Fruit fly (Drosophila melanogaster) whole organism, embryonic: ENCODE results near the gene Arp8.

Source experiments
- Asciz ChIP-seq: fragments of 200-800 bp; sonication (Bioruptor generic); optimal IDR thresholded peaks from 2 replicates; lab custom pipeline; 2017; ENCODE audit warnings: missing biosample characterization, mild to moderate bottlenecking, missing genetic modification characterization, missing genetic modification reagents
- CG10209 ChIP-seq: fragments of 200-800 bp; sonication (Bioruptor generic); optimal IDR thresholded peaks from 3 replicates; lab custom pipeline; 2017; ENCODE audit warnings: missing biosample characterization, mild to moderate bottlenecking, missing genetic modification characterization, missing genetic modification reagents
- CG13424 ChIP-seq: fragments of 200-800 bp; sonication (Bioruptor generic); optimal IDR thresholded peaks from 2 replicates; lab custom pipeline; 2019; ENCODE audit warnings: missing biosample characterization, mild to moderate bottlenecking, missing genetic modification characterization, moderate library complexity
- CG14441 ChIP-seq: fragments of 200-800 bp; sonication (Bioruptor generic); IDR thresholded peaks from 2 replicates; pipeline ENCODE4 v1.3.6; 2022; ENCODE audit warnings: missing biosample characterization, missing genetic modification characterization
- CG14710 ChIP-seq: fragments of 200-800 bp; sonication (Bioruptor generic); optimal IDR thresholded peaks from 3 replicates; lab custom pipeline; 2019; ENCODE audit warnings: missing biosample characterization, mild to moderate bottlenecking, missing genetic modification characterization, moderate library complexity
- CG14860 ChIP-seq: fragments of 200-800 bp; sonication (Bioruptor generic); IDR thresholded peaks from 3 replicates; pipeline ENCODE4 v1.3.6; 2022; ENCODE audit warnings: missing biosample characterization, missing genetic modification characterization; ENCODE audit not compliant: partially characterized antibody
- CG15479 ChIP-seq: fragments of 200-800 bp; sonication (Bioruptor generic); optimal IDR thresholded peaks from 3 replicates; lab custom pipeline; 2019; ENCODE audit warnings: missing biosample characterization, mild to moderate bottlenecking, missing genetic modification characterization, moderate library complexity
- CG17361 ChIP-seq: fragments of 200-800 bp; sonication (Bioruptor generic); IDR thresholded peaks from 3 replicates; pipeline ENCODE4 v1.3.6; 2022; ENCODE audit warnings: missing biosample characterization, missing genetic modification characterization
- CG18262 ChIP-seq: fragments of 200-800 bp; optimal IDR thresholded peaks from 3 replicates; lab custom pipeline; 2019; ENCODE audit warnings: missing biosample characterization, mild to moderate bottlenecking, missing genetic modification characterization, moderate library complexity
- CG2678 ChIP-seq: fragments of 200-800 bp; sonication (Bioruptor generic); optimal IDR thresholded peaks from 3 replicates; lab custom pipeline; 2019; ENCODE audit warnings: missing biosample characterization, mild to moderate bottlenecking, missing genetic modification characterization, moderate library complexity
- CG2889 ChIP-seq: fragments of 200-800 bp; sonication (Bioruptor generic); IDR thresholded peaks from 3 replicates; pipeline ENCODE4 v1.3.6; 2022; ENCODE audit warnings: missing biosample characterization, missing genetic modification characterization
- CG31388 ChIP-seq: fragments of 200-800 bp; sonication (Bioruptor generic); optimal IDR thresholded peaks from 2 replicates; lab custom pipeline; 2016; ENCODE audit warnings: missing biosample characterization, missing genetic modification characterization
- CG3407 ChIP-seq: fragments of 200-800 bp; sonication (Bioruptor generic); optimal IDR thresholded peaks from 2 replicates; lab custom pipeline; 2018; ENCODE audit warnings: missing biosample characterization, mild to moderate bottlenecking, missing genetic modification characterization
- CG7786 ChIP-seq: fragments of 200-800 bp; sonication (Bioruptor generic); optimal IDR thresholded peaks from 2 replicates; lab custom pipeline; 2016; ENCODE audit warnings: missing biosample characterization, missing genetic modification characterization
- CG7963 ChIP-seq: fragments of 200-800 bp; sonication (Bioruptor generic); IDR thresholded peaks from 3 replicates; pipeline ENCODE4 v1.3.6; 2022; ENCODE audit warnings: missing biosample characterization, missing genetic modification characterization; ENCODE audit not compliant: partially characterized antibody
- CG7987 ChIP-seq: fragments of 200-800 bp; sonication (Bioruptor generic); optimal IDR thresholded peaks from 2 replicates; lab custom pipeline; 2018; ENCODE audit warnings: missing biosample characterization, mild to moderate bottlenecking, missing genetic modification characterization, moderate library complexity
- CG8924 ChIP-seq: fragments of 200-800 bp; optimal IDR thresholded peaks from 3 replicates; lab custom pipeline; 2019; ENCODE audit warnings: missing biosample characterization, mild to moderate bottlenecking, missing genetic modification characterization, moderate library complexity
- D ChIP-seq, 2 experiments: fragments of 200-800 bp in 1 of 2; fragments of >200 bp in 1 of 2; sonication (Bioruptor generic) in 1 of 2; optimal IDR thresholded peaks; 2 replicates in 1 of 2; 3 replicates in 1 of 2; lab custom pipeline; 2017; ENCODE audit warnings: mild to moderate bottlenecking in 1 of 2, missing biosample characterization in 1 of 2, missing genetic modification characterization in 1 of 2, missing genetic modification reagents in 1 of 2
- Dfd ChIP-seq, 2 experiments: fragments of >200 bp; optimal IDR thresholded peaks; 2 replicates each; lab custom pipeline; 2017; ENCODE audit warnings: missing biosample characterization in 2 of 2, missing genetic modification characterization in 2 of 2
- Dip2 ChIP-seq: fragments of 200-800 bp; sonication (Bioruptor generic); IDR thresholded peaks from 2 replicates; pipeline ENCODE4 v1.3.6; 2022; ENCODE audit warnings: missing biosample characterization, missing genetic modification characterization
- Dref ChIP-seq: fragments of 200-800 bp; sonication (Bioruptor generic); IDR thresholded peaks from 2 replicates; pipeline ENCODE4 v1.3.6; 2022; ENCODE audit warnings: missing biosample characterization, missing genetic modification characterization
- Ets65A ChIP-seq: fragments of 200-800 bp; sonication (Bioruptor generic); peaks from one replicate; lab custom pipeline; 2016; ENCODE audit warnings: missing biosample characterization, missing genetic modification characterization
- Fer2 ChIP-seq: fragments of 200-800 bp; sonication (Bioruptor generic); optimal IDR thresholded peaks from 2 replicates; lab custom pipeline; 2018; ENCODE audit warnings: missing biosample characterization, mild to moderate bottlenecking, missing genetic modification characterization, moderate library complexity
- H2.0 ChIP-seq: fragments of 200-800 bp; sonication (Bioruptor generic); IDR thresholded peaks from 2 replicates; pipeline ENCODE4 v1.3.6; 2022; ENCODE audit warnings: missing biosample characterization, missing genetic modification characterization
- Hand ChIP-seq: fragments of 200-800 bp; sonication (Bioruptor generic); optimal IDR thresholded peaks from 2 replicates; lab custom pipeline; 2017; ENCODE audit warnings: mild to moderate bottlenecking, missing biosample characterization, missing genetic modification reagents, missing genetic modification characterization
- HmgZ ChIP-seq: fragments of 200-800 bp; sonication (Bioruptor generic); optimal IDR thresholded peaks from 2 replicates; lab custom pipeline; 2018; ENCODE audit warnings: missing biosample characterization, mild to moderate bottlenecking, missing genetic modification characterization
- Mes4 ChIP-seq: fragments of 200-800 bp; sonication (Bioruptor generic); optimal IDR thresholded peaks from 2 replicates; lab custom pipeline; 2016; ENCODE audit warnings: missing biosample characterization, missing genetic modification characterization
- Neu2 ChIP-seq: fragments of 200-800 bp; sonication (Bioruptor generic); optimal IDR thresholded peaks from 3 replicates; lab custom pipeline; 2016; ENCODE audit warnings: missing biosample characterization, missing genetic modification characterization, borderline replicate concordance
- Optix ChIP-seq: fragments of 200-800 bp; sonication (Bioruptor generic); IDR thresholded peaks from 3 replicates; pipeline ENCODE4 v1.3.6; 2022; ENCODE audit warnings: missing biosample characterization, missing genetic modification characterization
- Poxn ChIP-seq: fragments of 200-800 bp; sonication (Bioruptor generic); IDR thresholded peaks from 2 replicates; pipeline ENCODE4 v1.3.6; 2022; ENCODE audit warnings: missing biosample characterization, missing genetic modification characterization
- Rx ChIP-seq: fragments of 200-800 bp; sonication (Bioruptor generic); IDR thresholded peaks from 2 replicates; pipeline ENCODE4 v1.3.6; 2022; ENCODE audit warnings: missing biosample characterization, missing genetic modification characterization
- Spps ChIP-seq: fragments of 200-800 bp; sonication (Bioruptor generic); optimal IDR thresholded peaks from 2 replicates; lab custom pipeline; 2018; ENCODE audit warnings: missing biosample characterization, mild to moderate bottlenecking, missing genetic modification characterization
- Sry-β ChIP-seq: fragments of 200-800 bp; sonication (Bioruptor generic); optimal IDR thresholded peaks from 2 replicates; lab custom pipeline; 2018; ENCODE audit warnings: missing biosample characterization, mild to moderate bottlenecking, missing genetic modification characterization, moderate library complexity
- Trl ChIP-seq, 3 experiments: fragments of >200 bp in 2 of 3; fragments of 200-800 bp in 1 of 3; sonication (Bioruptor generic) in 1 of 3; optimal IDR thresholded peaks; 2 replicates in 1 of 3; 3 replicates in 2 of 3; lab custom pipeline; 2016 to 2017; ENCODE audit warnings: missing biosample characterization in 1 of 3, missing genetic modification characterization in 1 of 3
- bcd ChIP-seq: fragments of 200-800 bp; sonication (Bioruptor generic); optimal IDR thresholded peaks from 2 replicates; lab custom pipeline; 2017; ENCODE audit warnings: missing biosample characterization, mild to moderate bottlenecking, missing genetic modification characterization
- exex ChIP-seq: fragments of 200-800 bp; sonication (Bioruptor generic); optimal IDR thresholded peaks from 4 replicates; lab custom pipeline; 2018; ENCODE audit warnings: missing biosample characterization, mild to moderate bottlenecking, missing genetic modification characterization, moderate library complexity
- fd3F ChIP-seq: fragments of 200-800 bp; sonication (Bioruptor generic); optimal IDR thresholded peaks from 2 replicates; lab custom pipeline; 2018; ENCODE audit warnings: missing biosample characterization, mild to moderate bottlenecking, missing genetic modification characterization, moderate library complexity
- lov ChIP-seq, 2 experiments: fragments of 200-800 bp in 1 of 2; fragments of >200 bp in 1 of 2; sonication (Bioruptor generic) in 1 of 2; IDR thresholded peaks in 1 of 2; optimal IDR thresholded peaks in 1 of 2; 2 replicates in 1 of 2; 3 replicates in 1 of 2; pipeline versions ENCODE4 v1.3.6 to Lab custom; 2017 to 2022; ENCODE audit warnings: missing biosample characterization in 1 of 2, missing genetic modification characterization in 1 of 2
- pnt ChIP-seq: fragments of 200-800 bp; sonication (Bioruptor generic); optimal IDR thresholded peaks from 3 replicates; lab custom pipeline; 2016; ENCODE audit warnings: missing biosample characterization, missing genetic modification characterization
- pum ChIP-seq: fragments of 200-800 bp; sonication (Bioruptor generic); optimal IDR thresholded peaks from 2 replicates; lab custom pipeline; 2016; ENCODE audit warnings: missing biosample characterization, missing genetic modification characterization
- schlank ChIP-seq: fragments of 200-800 bp; sonication (Bioruptor generic); optimal IDR thresholded peaks from 2 replicates; lab custom pipeline; 2018; ENCODE audit warnings: missing biosample characterization, mild to moderate bottlenecking, missing genetic modification characterization
- sd ChIP-seq: fragments of 200-800 bp; sonication (Bioruptor generic); optimal IDR thresholded peaks from 3 replicates; lab custom pipeline; 2018; ENCODE audit warnings: missing biosample characterization, mild to moderate bottlenecking, missing genetic modification characterization, moderate library complexity
- sim ChIP-seq: fragments of 200-800 bp; sonication (Bioruptor generic); IDR thresholded peaks from 2 replicates; pipeline ENCODE4 v1.3.6; 2022; ENCODE audit warnings: missing biosample characterization, missing genetic modification characterization
- slbo ChIP-seq: fragments of 200-800 bp; sonication (Bioruptor generic); IDR thresholded peaks from 2 replicates; pipeline ENCODE4 v1.3.6; 2022; ENCODE audit warnings: missing biosample characterization, missing genetic modification characterization
- tap ChIP-seq: fragments of 200-800 bp; optimal IDR thresholded peaks from 3 replicates; lab custom pipeline; 2019; ENCODE audit warnings: missing biosample characterization, mild to moderate bottlenecking, missing genetic modification characterization, moderate library complexity
- tio ChIP-seq: fragments of 200-800 bp; sonication (Bioruptor generic); optimal IDR thresholded peaks from 2 replicates; lab custom pipeline; 2017; ENCODE audit warnings: missing biosample characterization, missing genetic modification characterization, inconsistent platforms
- trh ChIP-seq: fragments of 200-800 bp; sonication (Bioruptor generic); optimal IDR thresholded peaks from 2 replicates; lab custom pipeline; 2016; ENCODE audit warnings: missing biosample characterization, missing genetic modification characterization
- vnd ChIP-seq: fragments of 200-800 bp; sonication (Bioruptor generic); IDR thresholded peaks from 3 replicates; pipeline ENCODE4 v1.3.6; 2022; ENCODE audit warnings: missing biosample characterization, missing genetic modification characterization; ENCODE audit not compliant: partially characterized antibody
- wor ChIP-seq: fragments of 200-800 bp; sonication (Bioruptor generic); IDR thresholded peaks from 2 replicates; pipeline ENCODE4 v1.3.6; 2022; ENCODE audit warnings: missing biosample characterization, missing genetic modification characterization

Gene Arp8

DNA sequence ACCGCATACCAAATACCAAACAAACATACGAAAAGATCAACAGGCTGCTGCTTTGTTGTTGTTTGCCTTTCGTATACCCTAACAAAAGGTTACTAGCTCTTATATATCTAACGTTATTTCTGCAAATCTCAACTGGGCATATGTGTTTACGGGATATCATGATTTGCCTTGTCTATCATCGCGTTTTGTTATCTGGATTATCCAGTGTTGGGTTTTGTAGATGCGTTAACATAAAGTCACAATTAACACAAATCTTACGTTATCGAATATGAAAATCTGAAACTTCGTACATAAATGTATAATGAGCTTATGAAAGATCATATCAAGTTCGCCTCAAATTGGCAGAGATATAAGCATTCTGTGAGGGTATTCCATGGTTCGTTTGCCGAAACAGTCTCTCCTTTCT lies 30.4 kb downstream of the Arp8 start (continued):
- TF ChIP-seq CG17361 (GFP tag; lab: Robert Waterston, UW) = 0 out of 3 replicates have a peak, but pooled peaks have one; percentile 14
- TF ChIP-seq CG7786 (GFP tag; lab: Kevin White, UChicago) = peak; percentile 20
- TF ChIP-seq CG14441 (GFP tag; lab: Robert Waterston, UW) = no peak
- TF ChIP-seq pum (GFP tag; lab: Kevin White, UChicago) = peak; percentile 34
- TF ChIP-seq Dip2 (GFP tag; lab: Robert Waterston, UW) = no peak
- peak; percentile 61 for TF ChIP-seq CG15479 (GFP tag; lab: Kevin White, UChicago)
- TF ChIP-seq CG2678 (tag; lab: Kevin White, UChicago) = peak; percentile 28
- TF ChIP-seq Mes4 (GFP tag; lab: Kevin White, UChicago) = peak; percentile 18
- TF ChIP-seq sim (GFP tag; lab: Robert Waterston, UW) = no peak
- TF ChIP-seq bcd (GFP tag; lab: Kevin White, UChicago) = no peak
- no peak for TF ChIP-seq pnt (GFP tag; lab: Kevin White, UChicago)
- TF ChIP-seq CG18262 (tag; lab: Kevin White, UChicago) = peak; percentile 61
- no peak for TF ChIP-seq trh (GFP tag; lab: Kevin White, UChicago)
- no peak for TF ChIP-seq Poxn (GFP tag; lab: Robert Waterston, UW)
- no peak for TF ChIP-seq CG3407 (GFP tag; lab: Kevin White, UChicago)
- no peak for TF ChIP-seq Dfd (GFP tag; optimal IDR thresholded peaks at IDR 0.05; lab: Kevin White, UChicago)
- no peak for TF ChIP-seq Dref
- no peak for TF ChIP-seq Trl (optimal IDR thresholded peaks at IDR 0.05; lab: Kevin White, UChicago)
- TF ChIP-seq Trl (GFP tag; optimal IDR thresholded peaks at IDR 0.05; lab: Kevin White, UChicago) = no peak
- no peak for TF ChIP-seq Fer2 (tag; lab: Kevin White, UChicago)
- no peak for TF ChIP-seq Hand (GFP tag; lab: Kevin White, UChicago)
- no peak for TF ChIP-seq vnd
- TF ChIP-seq CG8924 = no peak
- TF ChIP-seq schlank (tag; lab: Kevin White, UChicago) = no peak
- no peak for TF ChIP-seq HmgZ (tag; lab: Kevin White, UChicago)
- peak; percentile 31 for TF ChIP-seq CG13424 (tag; lab: Kevin White, UChicago)
- no peak for TF ChIP-seq D (optimal IDR thresholded peaks at IDR 0.05; lab: Kevin White, UChicago)
- TF ChIP-seq D (GFP tag; optimal IDR thresholded peaks at IDR 0.05; lab: Kevin White, UChicago) = no peak
- TF ChIP-seq Neu2 (GFP tag; lab: Kevin White, UChicago) = no peak
- peak; percentile 55 for TF ChIP-seq Ets65A
- no peak for TF ChIP-seq H2.0 (GFP tag; lab: Robert Waterston, UW)
- TF ChIP-seq CG7987 (GFP tag; lab: Kevin White, UChicago) = no peak
- no peak for TF ChIP-seq fd3F (GFP tag; lab: Kevin White, UChicago)
- TF ChIP-seq Asciz (GFP tag; lab: Kevin White, UChicago) = no peak
- no peak for TF ChIP-seq sd (tag; lab: Kevin White, UChicago)
- TF ChIP-seq CG2889 (GFP tag; lab: Robert Waterston, UW) = no peak
- TF ChIP-seq CG31388 (GFP tag; lab: Kevin White, UChicago) = no peak
- no peak for TF ChIP-seq tap (tag; lab: Kevin White, UChicago)
- no peak for TF ChIP-seq wor (GFP tag; lab: Robert Waterston, UW)
- no peak for TF ChIP-seq Spps
- TF ChIP-seq exex = no peak
- TF ChIP-seq CG7963 (GFP tag; lab: Robert Waterston, UW) = no peak
- no peak for TF ChIP-seq Optix (GFP tag; lab: Robert Waterston, UW)
- no peak for TF ChIP-seq slbo (GFP tag; lab: Robert Waterston, UW)
- peak; percentile 37 for TF ChIP-seq CG10209 (GFP tag; lab: Kevin White, UChicago)
- TF ChIP-seq CG14860 (GFP tag; lab: Robert Waterston, UW) = no peak
- TF ChIP-seq tio (GFP tag; lab: Kevin White, UChicago) = peak; percentile 28
- no peak for TF ChIP-seq Sry-β (GFP tag; lab: Kevin White, UChicago)
- peak; percentile 57 for TF ChIP-seq CG14710 (tag; lab: Kevin White, UChicago)
- TF ChIP-seq lov (optimal IDR thresholded peaks at IDR 0.05; lab: Kevin White, UChicago) = no peak
- no peak for TF ChIP-seq lov (GFP tag; IDR thresholded peaks at IDR 0.05; lab: Robert Waterston, UW)
- no peak for TF ChIP-seq Rx
